Fruit fly (Drosophila melanogaster) whole organism, embryonic: ENCODE measurements around the gene Neu2.

ENCODE experiments used
- Atf-2 ChIP-seq: fragments of 200-800 bp; sonication (Bioruptor generic); optimal IDR thresholded peaks from 2 replicates; lab custom pipeline; 2016; ENCODE audit warnings: missing biosample characterization, missing genetic modification characterization
- CG1024 ChIP-seq: fragments of 200-800 bp; sonication (Bioruptor generic); IDR thresholded peaks from 2 replicates; pipeline ENCODE4 v1.3.6; 2022; ENCODE audit warnings: missing biosample characterization, missing genetic modification characterization
- CG10959 ChIP-seq: fragments of 200-800 bp; sonication (Bioruptor generic); IDR thresholded peaks from 2 replicates; pipeline ENCODE4 v1.3.6; 2022; ENCODE audit warnings: missing biosample characterization, missing genetic modification characterization
- CG11723 ChIP-seq: fragments of 200-800 bp; sonication (Bioruptor generic); optimal IDR thresholded peaks from 2 replicates; lab custom pipeline; 2017; ENCODE audit warnings: missing biosample characterization, mild to moderate bottlenecking, missing genetic modification characterization
- CG12391 ChIP-seq: fragments of 200-800 bp; sonication (Bioruptor generic); optimal IDR thresholded peaks from 3 replicates; lab custom pipeline; 2018; ENCODE audit warnings: missing biosample characterization, mild to moderate bottlenecking, missing genetic modification characterization, moderate library complexity
- CG14965 ChIP-seq: fragments of 200-800 bp; sonication (Bioruptor generic); optimal IDR thresholded peaks from 2 replicates; lab custom pipeline; 2016; ENCODE audit warnings: missing biosample characterization, missing genetic modification characterization, borderline replicate concordance
- CG1529 ChIP-seq: fragments of 200-800 bp; sonication (Bioruptor generic); optimal IDR thresholded peaks from 3 replicates; lab custom pipeline; 2018; ENCODE audit warnings: missing biosample characterization, missing genetic modification characterization
- CG15479 ChIP-seq: fragments of 200-800 bp; sonication (Bioruptor generic); optimal IDR thresholded peaks from 3 replicates; lab custom pipeline; 2019; ENCODE audit warnings: missing biosample characterization, mild to moderate bottlenecking, missing genetic modification characterization, moderate library complexity
- CG16779 ChIP-seq: fragments of 200-800 bp; sonication (Bioruptor generic); IDR thresholded peaks from 2 replicates; pipeline ENCODE4 v1.3.6; 2022; ENCODE audit warnings: missing biosample characterization, missing genetic modification characterization
- CG17361 ChIP-seq: fragments of 200-800 bp; sonication (Bioruptor generic); IDR thresholded peaks from 3 replicates; pipeline ENCODE4 v1.3.6; 2022; ENCODE audit warnings: missing biosample characterization, missing genetic modification characterization
- CG17829 ChIP-seq: fragments of 200-800 bp; optimal IDR thresholded peaks from 2 replicates; lab custom pipeline; 2019; ENCODE audit warnings: missing biosample characterization, mild to moderate bottlenecking, missing genetic modification characterization, moderate library complexity
- CG2129 ChIP-seq: fragments of 200-800 bp; sonication (Bioruptor generic); IDR thresholded peaks from 2 replicates; pipeline ENCODE4 v1.3.6; 2022; ENCODE audit warnings: missing biosample characterization, missing genetic modification characterization; ENCODE audit not compliant: partially characterized antibody
- CG2199 ChIP-seq: fragments of 200-800 bp; sonication (Bioruptor generic); IDR thresholded peaks from 3 replicates; pipeline ENCODE4 v1.3.6; 2022; ENCODE audit warnings: missing biosample characterization, missing genetic modification characterization
- CG34422 ChIP-seq: fragments of 200-800 bp; sonication (Bioruptor generic); IDR thresholded peaks from 3 replicates; pipeline ENCODE4 v1.3.6; 2022; ENCODE audit warnings: missing biosample characterization, missing genetic modification characterization
- CG4404 ChIP-seq: fragments of 200-800 bp; sonication (Bioruptor generic); IDR thresholded peaks from 2 replicates; pipeline ENCODE4 v1.3.6; 2022; ENCODE audit warnings: missing biosample characterization, missing genetic modification characterization
- CG6254 ChIP-seq: fragments of 200-800 bp; sonication (Bioruptor generic); optimal IDR thresholded peaks from 3 replicates; lab custom pipeline; 2017; ENCODE audit warnings: mild to moderate bottlenecking, missing biosample characterization, missing genetic modification reagents, missing genetic modification characterization
- CG6683 ChIP-seq: fragments of 200-800 bp; sonication (Bioruptor generic); optimal IDR thresholded peaks from 2 replicates; lab custom pipeline; 2017; ENCODE audit warnings: missing biosample characterization, mild to moderate bottlenecking, missing genetic modification characterization, missing genetic modification reagents
- CG8281 ChIP-seq: fragments of 200-800 bp; sonication (Bioruptor generic); optimal IDR thresholded peaks from 2 replicates; lab custom pipeline; 2018; ENCODE audit warnings: missing biosample characterization, mild to moderate bottlenecking, missing genetic modification characterization, moderate library complexity
- CG8388 ChIP-seq: fragments of 200-800 bp; sonication (Bioruptor generic); optimal IDR thresholded peaks from 2 replicates; lab custom pipeline; 2019; ENCODE audit warnings: missing biosample characterization, mild to moderate bottlenecking, missing genetic modification characterization, moderate library complexity
- CG8478 ChIP-seq: fragments of >200 bp; optimal IDR thresholded peaks from 2 replicates; lab custom pipeline; 2018
- CG9437 ChIP-seq: fragments of 200-800 bp; sonication (Bioruptor generic); optimal IDR thresholded peaks from 2 replicates; lab custom pipeline; 2018; ENCODE audit warnings: missing biosample characterization, mild to moderate bottlenecking, missing genetic modification characterization
- CG9609 ChIP-seq: fragments of 200-800 bp; sonication (Bioruptor generic); optimal IDR thresholded peaks from 3 replicates; lab custom pipeline; 2016; ENCODE audit warnings: missing biosample characterization, missing genetic modification characterization
- Dad ChIP-seq: fragments of 200-800 bp; sonication (Bioruptor generic); optimal IDR thresholded peaks from 3 replicates; lab custom pipeline; 2016; ENCODE audit warnings: missing biosample characterization, missing genetic modification characterization
- Dfd ChIP-seq, 2 experiments: fragments of >200 bp; optimal IDR thresholded peaks; 2 replicates each; lab custom pipeline; 2017; ENCODE audit warnings: missing biosample characterization in 2 of 2, missing genetic modification characterization in 2 of 2
- Dp ChIP-seq: fragments of 200-800 bp; sonication (Bioruptor generic); optimal IDR thresholded peaks from 2 replicates; lab custom pipeline; 2018; ENCODE audit warnings: missing biosample characterization, mild to moderate bottlenecking, missing genetic modification characterization, moderate library complexity
- ERR ChIP-seq: fragments of 200-800 bp; sonication (Bioruptor generic); optimal IDR thresholded peaks from 2 replicates; lab custom pipeline; 2016; ENCODE audit warnings: missing biosample characterization, missing genetic modification characterization
- Fer1 ChIP-seq: fragments of 200-800 bp; sonication (Bioruptor generic); optimal IDR thresholded peaks from 2 replicates; lab custom pipeline; 2017; ENCODE audit warnings: missing biosample characterization, mild to moderate bottlenecking, missing genetic modification characterization
- GATAe ChIP-seq: fragments of 200-800 bp; sonication (Bioruptor generic); conservative IDR thresholded peaks from 2 replicates; pipeline ENCODE4 v1.3.6; 2022; ENCODE audit warnings: missing biosample characterization, missing genetic modification characterization
- HmgZ ChIP-seq: fragments of 200-800 bp; sonication (Bioruptor generic); optimal IDR thresholded peaks from 2 replicates; lab custom pipeline; 2018; ENCODE audit warnings: missing biosample characterization, mild to moderate bottlenecking, missing genetic modification characterization
- Lpt ChIP-seq: fragments of >200 bp; optimal IDR thresholded peaks from 2 replicates; lab custom pipeline; 2018; ENCODE audit warnings: missing biosample characterization, missing genetic modification characterization
- Myb ChIP-seq: fragments of 200-800 bp; sonication (Bioruptor generic); optimal IDR thresholded peaks from 2 replicates; lab custom pipeline; 2016; ENCODE audit warnings: missing biosample characterization, missing genetic modification characterization
- NC2α ChIP-seq: fragments of 200-800 bp; sonication (Bioruptor generic); optimal IDR thresholded peaks from 2 replicates; lab custom pipeline; 2016; ENCODE audit warnings: missing biosample characterization, missing genetic modification characterization
- NFAT ChIP-seq: fragments of 200-800 bp; sonication (Bioruptor generic); IDR thresholded peaks from 2 replicates; pipeline ENCODE4 v1.3.6; 2022; ENCODE audit warnings: missing biosample characterization, missing genetic modification characterization
- al ChIP-seq: fragments of 200-800 bp; sonication (Bioruptor generic); IDR thresholded peaks from 2 replicates; pipeline ENCODE4 v1.3.6; 2022; ENCODE audit warnings: missing biosample characterization, missing genetic modification characterization
- ash1 ChIP-seq: fragments of 200-800 bp; sonication (Bioruptor generic); optimal IDR thresholded peaks from 2 replicates; lab custom pipeline; 2018; ENCODE audit warnings: missing biosample characterization, mild to moderate bottlenecking, missing genetic modification characterization
- az2 ChIP-seq: fragments of 200-800 bp; sonication (Bioruptor generic); optimal IDR thresholded peaks from 3 replicates; lab custom pipeline; 2016; ENCODE audit warnings: missing biosample characterization, missing genetic modification characterization
- croc ChIP-seq: fragments of 200-800 bp; sonication (Bioruptor generic); conservative IDR thresholded peaks from 3 replicates; pipeline ENCODE4 v1.3.6; 2022; ENCODE audit warnings: missing biosample characterization, missing genetic modification characterization
- da ChIP-seq: fragments of 200-800 bp; sonication (Bioruptor generic); optimal IDR thresholded peaks from 2 replicates; lab custom pipeline; 2016; ENCODE audit warnings: missing biosample characterization, missing genetic modification characterization
- disco-r ChIP-seq: fragments of 200-800 bp; sonication (Bioruptor generic); optimal IDR thresholded peaks from 2 replicates; lab custom pipeline; 2016; ENCODE audit warnings: missing biosample characterization, missing genetic modification characterization
- ewg ChIP-seq: fragments of 200-800 bp; sonication (Bioruptor generic); optimal IDR thresholded peaks from 3 replicates; lab custom pipeline; 2017; ENCODE audit warnings: mild to moderate bottlenecking, missing biosample characterization, missing genetic modification reagents, missing genetic modification characterization
- exex ChIP-seq: fragments of 200-800 bp; sonication (Bioruptor generic); optimal IDR thresholded peaks from 4 replicates; lab custom pipeline; 2018; ENCODE audit warnings: missing biosample characterization, mild to moderate bottlenecking, missing genetic modification characterization, moderate library complexity
- gro ChIP-seq: fragments of 200-800 bp; sonication (Bioruptor generic); optimal IDR thresholded peaks from 2 replicates; lab custom pipeline; 2016; ENCODE audit warnings: missing biosample characterization, missing genetic modification characterization
- gt ChIP-seq: fragments of 200-800 bp; sonication (Bioruptor generic); IDR thresholded peaks from 2 replicates; pipeline ENCODE4 v1.3.6; 2022; ENCODE audit warnings: missing biosample characterization, missing genetic modification characterization
- ham ChIP-seq: fragments of 200-800 bp; sonication (Bioruptor generic); IDR thresholded peaks from 2 replicates; pipeline ENCODE4 v1.3.6; 2022; ENCODE audit warnings: missing biosample characterization, missing genetic modification characterization
- nerfin-1 ChIP-seq: fragments of 200-800 bp; sonication (Bioruptor generic); optimal IDR thresholded peaks from 3 replicates; lab custom pipeline; 2019; ENCODE audit warnings: missing biosample characterization, mild to moderate bottlenecking, missing genetic modification characterization, moderate library complexity
- oc ChIP-seq: fragments of 200-800 bp; sonication (Bioruptor generic); optimal IDR thresholded peaks from 2 replicates; lab custom pipeline; 2018; ENCODE audit warnings: missing biosample characterization, mild to moderate bottlenecking, missing genetic modification characterization, moderate library complexity
- p53 ChIP-seq: fragments of 200-800 bp; sonication (Bioruptor generic); optimal IDR thresholded peaks from 2 replicates; lab custom pipeline; 2016; ENCODE audit warnings: missing biosample characterization, missing genetic modification characterization
- repo ChIP-seq: fragments of 200-800 bp; sonication (Bioruptor generic); optimal IDR thresholded peaks from 2 replicates; lab custom pipeline; 2016; ENCODE audit warnings: missing biosample characterization, missing genetic modification characterization
- sna ChIP-seq: fragments of 200-800 bp; sonication (Bioruptor generic); IDR thresholded peaks from 2 replicates; pipeline ENCODE4 v1.3.6; 2022; ENCODE audit warnings: missing biosample characterization, missing genetic modification characterization; ENCODE audit not compliant: partially characterized antibody
- so ChIP-seq: fragments of 200-800 bp; sonication (Bioruptor generic); IDR thresholded peaks from 3 replicates; pipeline ENCODE4 v1.3.6; 2022; ENCODE audit warnings: missing biosample characterization, missing genetic modification characterization
- vnd ChIP-seq: fragments of 200-800 bp; sonication (Bioruptor generic); IDR thresholded peaks from 3 replicates; pipeline ENCODE4 v1.3.6; 2022; ENCODE audit warnings: missing biosample characterization, missing genetic modification characterization; ENCODE audit not compliant: partially characterized antibody
- zen2 ChIP-seq: fragments of 200-800 bp; sonication (Bioruptor generic); IDR thresholded peaks from 3 replicates; pipeline ENCODE4 v1.3.6; 2022; ENCODE audit warnings: missing biosample characterization, missing genetic modification characterization; ENCODE audit not compliant: partially characterized antibody

Neu2 gene

dm6 chr3L:21462860-21463259 is 27.5 kb downstream of the Neu2 start (continued):
- TF ChIP-seq NC2α: no peak
- no peak for TF ChIP-seq Myb (GFP tag; lab: Kevin White, UChicago)
- TF ChIP-seq az2 (GFP tag; lab: Kevin White, UChicago): peak; percentile 27
- TF ChIP-seq sna (GFP tag; lab: Robert Waterston, UW): no peak
- peak; percentile 24 for TF ChIP-seq CG12391 (tag; lab: Kevin White, UChicago)
- no peak for TF ChIP-seq Atf-2 (GFP tag; lab: Kevin White, UChicago)
- TF ChIP-seq CG4404 (GFP tag; lab: Robert Waterston, UW): peak; percentile 49; the same call in 1 of the 2 replicates
- TF ChIP-seq CG10959 (GFP tag; lab: Robert Waterston, UW): 0 out of 2 replicates have a peak, but pooled peaks have one; percentile 9
- no peak for TF ChIP-seq so (GFP tag; lab: Robert Waterston, UW)
- TF ChIP-seq CG1529 (GFP tag; lab: Kevin White, UChicago): no peak
- no peak for TF ChIP-seq CG2129 (GFP tag; lab: Robert Waterston, UW)
- TF ChIP-seq zen2 (GFP tag; lab: Robert Waterston, UW): no peak
- no peak for TF ChIP-seq ewg
- no peak for TF ChIP-seq vnd (GFP tag; lab: Robert Waterston, UW)
- peak; percentile 45 for TF ChIP-seq CG17829 (tag; lab: Kevin White, UChicago)
- TF ChIP-seq CG16779 (GFP tag; lab: Robert Waterston, UW): no peak
- no peak for TF ChIP-seq gt (GFP tag; lab: Robert Waterston, UW)
- TF ChIP-seq Dad (GFP tag; lab: Kevin White, UChicago): no peak
- no peak for TF ChIP-seq p53
- no peak for TF ChIP-seq ham (GFP tag; lab: Robert Waterston, UW)
- TF ChIP-seq Fer1 (GFP tag; lab: Kevin White, UChicago): no peak
- no peak for TF ChIP-seq da
- no peak for TF ChIP-seq CG34422
- no peak for TF ChIP-seq HmgZ (tag; lab: Kevin White, UChicago)
- TF ChIP-seq CG8388 (GFP tag; lab: Kevin White, UChicago): peak; percentile 23
- TF ChIP-seq CG14965 (GFP tag; lab: Kevin White, UChicago): no peak
- no peak for TF ChIP-seq CG2199
- TF ChIP-seq gro (GFP tag; lab: Kevin White, UChicago): no peak
- TF ChIP-seq disco-r: no peak
- no peak for TF ChIP-seq CG8478 (lab: Kevin White, UChicago)
- TF ChIP-seq Dp (GFP tag; lab: Kevin White, UChicago): no peak
- TF ChIP-seq Dfd (GFP tag; optimal IDR thresholded peaks at IDR 0.05; lab: Kevin White, UChicago): no peak
- no peak for TF ChIP-seq nerfin-1 (tag; lab: Kevin White, UChicago)
- no peak for TF ChIP-seq exex (tag; lab: Kevin White, UChicago)
- no peak for TF ChIP-seq oc (tag; lab: Kevin White, UChicago)
- peak; percentile 73 for TF ChIP-seq CG17361 (GFP tag; lab: Robert Waterston, UW)
- no peak for TF ChIP-seq CG9437 (GFP tag; lab: Kevin White, UChicago)
- no peak for TF ChIP-seq repo (GFP tag; lab: Kevin White, UChicago)
- peak; percentile 7 for TF ChIP-seq CG11723
- TF ChIP-seq NFAT (GFP tag; lab: Robert Waterston, UW): no peak
- no peak for TF ChIP-seq CG8281 (tag; lab: Kevin White, UChicago)
- TF ChIP-seq CG6254 (GFP tag; lab: Kevin White, UChicago): peak; percentile 6
- TF ChIP-seq ERR (GFP tag; lab: Kevin White, UChicago): no peak
- no peak for TF ChIP-seq ash1 (GFP tag; lab: Kevin White, UChicago)
- no peak for TF ChIP-seq GATAe (GFP tag; lab: Robert Waterston, UW)
- TF ChIP-seq Lpt (GFP tag; lab: Kevin White, UChicago): no peak
- TF ChIP-seq CG9609 (GFP tag; lab: Kevin White, UChicago): no peak
- no peak for TF ChIP-seq CG6683
- no peak for TF ChIP-seq al (GFP tag; lab: Robert Waterston, UW)
- TF ChIP-seq croc (GFP tag; lab: Robert Waterston, UW): peak; percentile 17; the same call in 1 of the 3 replicates
- TF ChIP-seq CG15479: no peak
- TF ChIP-seq CG1024: no peak
